Worm (Caenorhabditis elegans) whole organism, early embryonic: ENCODE data around the gene vps-41.

Source experiments
- B0310.2 ChIP-seq: sonication (generic microtip); optimal IDR thresholded peaks from 2 replicates; lab custom pipeline; 2016; ENCODE audit warnings: mild to moderate bottlenecking, missing genetic modification characterization, missing compliant biosample characterization
- F13C5.2 ChIP-seq: sonication (generic microtip); optimal IDR thresholded peaks from 2 replicates; lab custom pipeline; 2017; ENCODE audit warnings: mild to moderate bottlenecking, missing genetic modification characterization, inconsistent platforms, missing compliant biosample characterization
- aly-1 ChIP-seq: sonication (generic microtip); optimal IDR thresholded peaks from 2 replicates; lab custom pipeline; 2016; ENCODE audit warnings: missing genetic modification characterization, missing compliant biosample characterization
- ama-1 ChIP-seq: fragments of 150-350 bp; optimal IDR thresholded peaks from 2 replicates; lab custom pipeline; 2014
- ceh-13 ChIP-seq: fragments of 200-800 bp; sonication (Bioruptor generic); optimal IDR thresholded peaks from 2 replicates; lab custom pipeline; 2018; ENCODE audit warnings: mild to moderate bottlenecking, missing genetic modification characterization, missing compliant biosample characterization
- ceh-36 ChIP-seq: sonication (generic microtip); optimal IDR thresholded peaks from 2 replicates; lab custom pipeline; 2016; ENCODE audit warnings: missing genetic modification characterization, inconsistent platforms, missing compliant biosample characterization
- ets-7 ChIP-seq: sonication (generic microtip); optimal IDR thresholded peaks from 2 replicates; lab custom pipeline; 2016; ENCODE audit warnings: missing genotype, missing genetic modification characterization, missing compliant biosample characterization
- flt-1 ChIP-seq: fragments of 200-800 bp; sonication (Bioruptor generic); IDR thresholded peaks from 2 replicates; pipeline ENCODE4 v1.3.6; 2022; ENCODE audit warnings: missing genetic modification characterization, missing compliant biosample characterization
- hmbx-1 ChIP-seq: sonication (generic microtip); optimal IDR thresholded peaks from 2 replicates; lab custom pipeline; 2016; ENCODE audit warnings: mild to moderate bottlenecking, missing genetic modification characterization, missing compliant biosample characterization
- hmg-4 ChIP-seq: fragments of 200-800 bp; sonication (Bioruptor generic); optimal IDR thresholded peaks from 2 replicates; lab custom pipeline; 2018; ENCODE audit warnings: mild to moderate bottlenecking, missing genetic modification characterization, missing compliant biosample characterization
- hnd-1 ChIP-seq: sonication (generic microtip); optimal IDR thresholded peaks from 2 replicates; lab custom pipeline; 2016; ENCODE audit warnings: missing genetic modification characterization, missing compliant biosample characterization
- pes-1 ChIP-seq: fragments of 200-800 bp; sonication (Bioruptor generic); IDR thresholded peaks from 2 replicates; pipeline ENCODE4 v1.3.6; 2022; ENCODE audit warnings: missing genetic modification reagents, missing genetic modification characterization, missing compliant biosample characterization
- scrt-1 ChIP-seq: fragments of 200-800 bp; sonication (Bioruptor generic); IDR thresholded peaks from 2 replicates; pipeline ENCODE4 v1.3.6; 2022; ENCODE audit warnings: missing genetic modification characterization, missing compliant biosample characterization
- sea-1 ChIP-seq: fragments of 200-800 bp; sonication (Bioruptor generic); conservative IDR thresholded peaks from 2 replicates; pipeline ENCODE4 v1.3.6; 2022; ENCODE audit warnings: missing genetic modification characterization, missing compliant biosample characterization
- tbx-11 ChIP-seq: fragments of 200-800 bp; sonication (Bioruptor generic); IDR thresholded peaks from 2 replicates; pipeline ENCODE4 v1.3.6; 2022; ENCODE audit warnings: missing genetic modification characterization, missing compliant biosample characterization
- tbx-37 ChIP-seq: fragments of 200-800 bp; sonication (Bioruptor generic); conservative IDR thresholded peaks from 2 replicates; pipeline ENCODE4 v1.3.6; 2022; ENCODE audit warnings: missing genetic modification reagents, missing genetic modification characterization, missing compliant biosample characterization
- tra-4 ChIP-seq: sonication (generic microtip); optimal IDR thresholded peaks from 2 replicates; lab custom pipeline; 2017; ENCODE audit warnings: missing genetic modification characterization, missing compliant biosample characterization

vps-41 gene

ce11 chrX:5265356-5265755 is 18.3 kb upstream of the vps-41 start:
- TF ChIP-seq ama-1 (lab: Kevin White, UChicago) (no peak), tra-4 (tag; lab: Kevin White, UChicago) (no peak), sea-1 (GFP tag; lab: Robert Waterston, UW) (no peak), flt-1 (GFP tag; lab: Robert Waterston, UW) (no peak), pes-1 (no peak), B0310.2 (tag; lab: Kevin White, UChicago) (no peak), hmbx-1 (tag; lab: Kevin White, UChicago) (no peak), tbx-11 (GFP tag; lab: Robert Waterston, UW) (no peak), ceh-13 (GFP tag; lab: Kevin White, UChicago) (no peak), tbx-37 (GFP tag; lab: Robert Waterston, UW) (no peak), hmg-4 (GFP tag; lab: Kevin White, UChicago) (no peak), F13C5.2 (no peak), ets-7 (tag; lab: Kevin White, UChicago) (no peak), hnd-1 (tag; lab: Kevin White, UChicago) (no peak), ceh-36 (tag; lab: Kevin White, UChicago) (no peak), aly-1 (tag; lab: Kevin White, UChicago) (no peak), scrt-1 (GFP tag; lab: Robert Waterston, UW) (no peak)

ce11 chrX:5268062-5268461 is 15.6 kb upstream of the vps-41 start:
- TF ChIP-seq tbx-37 (GFP tag; lab: Robert Waterston, UW) (no peak), hmg-4 (GFP tag; lab: Kevin White, UChicago) (no peak), hnd-1 (tag; lab: Kevin White, UChicago) (no peak), ceh-13 (GFP tag; lab: Kevin White, UChicago) (no peak), pes-1 (no peak)

- TF ChIP-seq B0310.2 (tag; lab: Kevin White, UChicago) (no peak), ceh-36 (tag; lab: Kevin White, UChicago) (no peak)
These were observed 14.3 kb upstream of the vps-41 start for ce11 chrX:5269359-5269758.

- TF ChIP-seq aly-1 (tag; lab: Kevin White, UChicago) = no peak
- TF ChIP-seq sea-1 (GFP tag; lab: Robert Waterston, UW) = 0 out of 2 replicates have a peak, but pooled peaks have one; percentile 50
- no peak for TF ChIP-seq scrt-1 (GFP tag; lab: Robert Waterston, UW)
- TF ChIP-seq tra-4 (tag; lab: Kevin White, UChicago) = no peak
- TF ChIP-seq flt-1 (GFP tag; lab: Robert Waterston, UW) = peak; percentile 41; the same call in 1 of the 2 replicates
- no peak for TF ChIP-seq ets-7 (tag; lab: Kevin White, UChicago)
- no peak for TF ChIP-seq B0310.2 (tag; lab: Kevin White, UChicago)
- 0 out of 2 replicates have a peak, but pooled peaks have one; percentile 39 for TF ChIP-seq tbx-37 (GFP tag; lab: Robert Waterston, UW)
- TF ChIP-seq ceh-13 (GFP tag; lab: Kevin White, UChicago) = no peak
- no peak for TF ChIP-seq hmbx-1 (tag; lab: Kevin White, UChicago)
- no peak for TF ChIP-seq ceh-36 (tag; lab: Kevin White, UChicago)
- TF ChIP-seq hnd-1 (tag; lab: Kevin White, UChicago) = no peak
- TF ChIP-seq F13C5.2 = peak; percentile 85
- TF ChIP-seq pes-1 = no peak
- TF ChIP-seq hmg-4 (GFP tag; lab: Kevin White, UChicago) = peak; percentile 75
These were observed 8.4 kb upstream of the vps-41 start, which contains the start of gene hst-6 for ce11 chrX:5275209-5275608. Gene hst-6 (plus strand): TSS chrX:5275561.

ce11 chrX:5276772-5277171 is 6.9 kb upstream of the vps-41 start:
- TF ChIP-seq sea-1 (GFP tag; lab: Robert Waterston, UW) = no peak
- TF ChIP-seq ets-7 (tag; lab: Kevin White, UChicago) = no peak
- no peak for TF ChIP-seq aly-1 (tag; lab: Kevin White, UChicago)
- no peak for TF ChIP-seq F13C5.2
- no peak for TF ChIP-seq flt-1 (GFP tag; lab: Robert Waterston, UW)
- no peak for TF ChIP-seq tbx-11 (GFP tag; lab: Robert Waterston, UW)
- TF ChIP-seq B0310.2 (tag; lab: Kevin White, UChicago) = no peak
- TF ChIP-seq tbx-37 (GFP tag; lab: Robert Waterston, UW) = no peak
- TF ChIP-seq scrt-1 (GFP tag; lab: Robert Waterston, UW) = no peak
- TF ChIP-seq ceh-13 (GFP tag; lab: Kevin White, UChicago) = no peak

ce11 chrX:5278249-5278648 is 5.4 kb upstream of the vps-41 start:
- TF ChIP-seq ceh-13 (GFP tag; lab: Kevin White, UChicago) (no peak), tbx-11 (GFP tag; lab: Robert Waterston, UW) (no peak), flt-1 (GFP tag; lab: Robert Waterston, UW) (no peak), B0310.2 (tag; lab: Kevin White, UChicago) (no peak), aly-1 (tag; lab: Kevin White, UChicago) (no peak), tbx-37 (GFP tag; lab: Robert Waterston, UW) (no peak), hnd-1 (tag; lab: Kevin White, UChicago) (no peak), tra-4 (tag; lab: Kevin White, UChicago) (no peak)

- no peak for TF ChIP-seq hmbx-1 (tag; lab: Kevin White, UChicago)
- TF ChIP-seq ama-1 (lab: Kevin White, UChicago) = no peak
- peak; percentile 15 for TF ChIP-seq hmg-4 (GFP tag; lab: Kevin White, UChicago)
These were observed 4.4 kb upstream of the vps-41 start, which contains the start of gene Y34B4A.2 for ce11 chrX:5279170-5279635. Gene Y34B4A.2 (plus strand): TSS chrX:5279497.

ce11 chrX:5279674-5280073 is 4.0 kb upstream of the vps-41 start, which contains the start of gene rga-8:
Gene rga-8 (minus strand): TSS chrX:5279774.
- TF ChIP-seq aly-1 (tag; lab: Kevin White, UChicago) (no peak), ceh-36 (tag; lab: Kevin White, UChicago) (no peak), pes-1 (no peak), sea-1 (GFP tag; lab: Robert Waterston, UW) (no peak), B0310.2 (tag; lab: Kevin White, UChicago) (no peak), tra-4 (tag; lab: Kevin White, UChicago) (no peak), ets-7 (tag; lab: Kevin White, UChicago) (no peak), hnd-1 (tag; lab: Kevin White, UChicago) (no peak), ama-1 (lab: Kevin White, UChicago) (no peak)
